Worm (Caenorhabditis elegans) whole organism, L2 larva: ENCODE measurements around the gene nspg-12.

ENCODE experiments used
- Y55F3AM.14 ChIP-seq: fragments of 200-800 bp; sonication (Bioruptor generic); optimal IDR thresholded peaks from 2 replicates; lab custom pipeline; 2018; ENCODE audit warnings: mild to moderate bottlenecking, missing genetic modification characterization, missing compliant biosample characterization
- ceh-16 ChIP-seq: fragments of 150-350 bp; optimal IDR thresholded peaks from 2 replicates; lab custom pipeline; 2014; ENCODE audit warnings: missing biosample characterization, missing genetic modification characterization
- dmd-4 ChIP-seq: sonication (generic microtip); optimal IDR thresholded peaks from 2 replicates; lab custom pipeline; 2017; ENCODE audit warnings: missing biosample characterization, missing genetic modification characterization
- fos-1 ChIP-seq: fragments of 150-350 bp; optimal IDR thresholded peaks from 2 replicates; lab custom pipeline; 2014; ENCODE audit warnings: missing biosample characterization, missing genetic modification characterization
- lin-13 ChIP-seq: fragments of 150-350 bp; optimal IDR thresholded peaks from 2 replicates; lab custom pipeline; 2014; ENCODE audit warnings: missing biosample characterization, missing genetic modification reagents, missing genetic modification characterization
- lin-39 ChIP-seq: fragments of 150-350 bp; optimal IDR thresholded peaks from 2 replicates; lab custom pipeline; 2014; ENCODE audit warnings: missing biosample characterization, missing genetic modification reagents, missing genetic modification characterization
- lsy-2 ChIP-seq, 2 experiments: fragments of 150-350 bp in 1 of 2; sonication (generic microtip) in 1 of 2; optimal IDR thresholded peaks; 2 replicates each; lab custom pipeline; 2014 to 2017; ENCODE audit warnings: missing biosample characterization in 2 of 2, missing genetic modification characterization in 2 of 2
- mab-5 ChIP-seq: fragments of 150-350 bp; optimal IDR thresholded peaks from 2 replicates; lab custom pipeline; 2014; ENCODE audit warnings: missing biosample characterization, missing genetic modification characterization
- nhr-23 ChIP-seq: fragments of 150-350 bp; optimal IDR thresholded peaks from 2 replicates; lab custom pipeline; 2014; ENCODE audit warnings: missing biosample characterization, missing genetic modification reagents, missing genetic modification characterization
- nhr-25 ChIP-seq: fragments of 150-350 bp; sonication (generic microtip); optimal IDR thresholded peaks from 3 replicates; lab custom pipeline; 2014; ENCODE audit warnings: missing biosample characterization, missing genetic modification characterization
- nhr-6 ChIP-seq: fragments of 150-350 bp; optimal IDR thresholded peaks from 2 replicates; lab custom pipeline; 2014; ENCODE audit warnings: missing biosample characterization, missing genetic modification characterization
- peb-1 ChIP-seq: fragments of 150-350 bp; optimal IDR thresholded peaks from 2 replicates; lab custom pipeline; 2014; ENCODE audit warnings: missing biosample characterization, missing genetic modification characterization
- unc-62 ChIP-seq: fragments of 150-350 bp; optimal IDR thresholded peaks from 2 replicates; lab custom pipeline; 2014; ENCODE audit warnings: missing biosample characterization, missing genetic modification reagents, missing genetic modification characterization

Gene nspg-12

DNA sequence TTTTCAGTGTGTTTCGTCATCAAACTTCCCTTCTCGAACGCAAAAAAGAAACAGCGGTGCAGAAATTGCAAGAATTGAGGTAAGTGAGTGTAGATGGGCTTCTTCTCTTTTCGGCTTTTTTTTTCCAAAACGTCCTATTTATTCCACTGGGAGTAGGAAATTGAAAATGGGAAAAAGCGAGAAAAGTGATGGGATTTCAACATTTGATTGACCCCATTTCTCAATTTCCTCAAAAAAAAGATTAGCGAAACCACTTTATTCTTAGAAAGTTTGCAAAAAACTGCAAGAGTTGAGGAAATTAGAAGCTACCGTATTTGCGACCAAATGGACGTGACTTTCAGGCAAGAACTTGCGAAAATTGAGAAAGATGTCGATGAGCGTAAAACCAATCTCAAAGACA lies 46.4 kb downstream of the nspg-12 start, which contains the start of gene ags-3:
TSS of gene ags-3 (minus strand) at position 101 of the 400 bp plus-strand sequence.
- TF ChIP-seq mab-5 (tag; lab: Kevin White, UChicago) = no peak
- no peak for TF ChIP-seq ceh-16 (tag; lab: Kevin White, UChicago)
- TF ChIP-seq Y55F3AM.14 (GFP tag; lab: Kevin White, UChicago) = no peak
- TF ChIP-seq nhr-23 = no peak
- TF ChIP-seq fos-1 (tag; lab: Kevin White, UChicago) = no peak
- no peak for TF ChIP-seq lin-39 (tag; lab: Kevin White, UChicago)
- TF ChIP-seq peb-1 (tag; lab: Kevin White, UChicago) = no peak
- no peak for TF ChIP-seq dmd-4
- TF ChIP-seq lsy-2 (tag; optimal IDR thresholded peaks at IDR 0.05; lab: Kevin White, UChicago) = no peak
- no peak for TF ChIP-seq unc-62
- TF ChIP-seq nhr-25 (tag; lab: Kevin White, UChicago) = no peak
- no peak for TF ChIP-seq lin-13 (GFP tag; lab: Kevin White, UChicago)
- TF ChIP-seq nhr-6 = no peak
